Worm (Caenorhabditis elegans): ENCODE results near the gene pqn-53.

Gene pqn-53

DNA sequence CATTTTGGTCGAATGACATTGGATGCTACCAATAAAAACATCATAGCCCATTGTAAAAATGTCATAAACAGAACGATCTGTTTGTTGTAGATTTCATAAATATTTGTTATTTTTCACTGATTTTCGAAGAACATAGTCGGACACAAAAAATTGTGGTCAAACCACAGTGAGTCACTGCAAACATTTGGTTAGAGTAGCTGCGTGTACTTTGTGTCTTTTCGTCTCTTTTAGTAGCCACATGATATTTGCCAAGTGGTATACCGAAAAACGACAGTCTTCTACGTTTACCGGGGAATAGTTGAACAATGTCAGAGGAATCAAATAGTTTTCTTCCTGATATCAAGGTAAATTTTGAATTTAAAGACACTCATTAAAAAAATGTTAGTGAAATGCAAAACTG, 26.6 kb upstream of the pqn-53 start, which contains the start of gene nhr-206:
Gene nhr-206 (plus strand): TSS at position 248 of the 400 bp plus-strand sequence.
- TF ChIP-seq ztf-29 (GFP tag; IDR thresholded peaks at IDR 0.05) (no peak), ref-1 (GFP tag; conservative IDR thresholded peaks at IDR 0.05) (no peak), med-1 (GFP tag; optimal IDR thresholded peaks at IDR 0.05; ENCODE audit: insufficient read depth) (no peak), flt-1 (GFP tag; IDR thresholded peaks at IDR 0.05) (no peak), cog-1 (tag; optimal IDR thresholded peaks at IDR 0.05) (no peak), ztf-23 (GFP tag; IDR thresholded peaks at IDR 0.05) (no peak), tab-1 (GFP tag; IDR thresholded peaks at IDR 0.05) (no peak), klf-2 (GFP tag; conservative IDR thresholded peaks at IDR 0.05) (no peak), T22C8.4 (GFP tag; IDR thresholded peaks at IDR 0.05) (no peak)

- TF ChIP-seq klf-2 (GFP tag; conservative IDR thresholded peaks at IDR 0.05): no peak
- TF ChIP-seq ref-1 (GFP tag; conservative IDR thresholded peaks at IDR 0.05): no peak
- TF ChIP-seq med-1 (GFP tag; optimal IDR thresholded peaks at IDR 0.05; ENCODE audit: insufficient read depth): no peak
- no peak for TF ChIP-seq T22C8.4 (GFP tag; IDR thresholded peaks at IDR 0.05)
- no peak for TF ChIP-seq ztf-29 (GFP tag; IDR thresholded peaks at IDR 0.05)
- no peak for TF ChIP-seq ztf-23 (GFP tag; IDR thresholded peaks at IDR 0.05)
- no peak for TF ChIP-seq cog-1 (tag; optimal IDR thresholded peaks at IDR 0.05)
- no peak for TF ChIP-seq tab-1 (GFP tag; IDR thresholded peaks at IDR 0.05)
- TF ChIP-seq flt-1 (GFP tag; IDR thresholded peaks at IDR 0.05): no peak
These were observed 23.6 kb upstream of the pqn-53 start, which contains the start of gene R07B7.12 for ce11 chrV:12088773-12089172. Gene R07B7.12, plus strand, starts transcription at chrV:12089073.

- TF ChIP-seq flt-1 (GFP tag; IDR thresholded peaks at IDR 0.05): no peak
These were observed 21.7 kb upstream of the pqn-53 start, which contains the start of gene gana-1 for ce11 chrV:12086934-12087333. Gene gana-1, plus strand, starts transcription at chrV:12087234.

- TF ChIP-seq flt-1 (GFP tag; IDR thresholded peaks at IDR 0.05) (no peak), ref-1 (GFP tag; conservative IDR thresholded peaks at IDR 0.05) (no peak), klf-2 (GFP tag; conservative IDR thresholded peaks at IDR 0.05) (no peak), tab-1 (GFP tag; IDR thresholded peaks at IDR 0.05) (no peak), cog-1 (tag; optimal IDR thresholded peaks at IDR 0.05) (no peak), ztf-29 (GFP tag; IDR thresholded peaks at IDR 0.05) (no peak), med-1 (GFP tag; optimal IDR thresholded peaks at IDR 0.05; ENCODE audit: insufficient read depth) (no peak), T22C8.4 (GFP tag; IDR thresholded peaks at IDR 0.05) (no peak), ztf-23 (GFP tag; IDR thresholded peaks at IDR 0.05) (no peak)
These were observed 20.9 kb upstream of the pqn-53 start for ce11 chrV:12085867-12086634.

ce11 chrV:12084216-12084615, 19.0 kb upstream of the pqn-53 start, which contains the start of gene R07B7.8:
Gene R07B7.8, minus strand, starts transcription at chrV:12084316.
- TF ChIP-seq tab-1 (GFP tag; IDR thresholded peaks at IDR 0.05): no peak

- TF ChIP-seq ztf-23 (GFP tag; IDR thresholded peaks at IDR 0.05): no peak
- no peak for TF ChIP-seq ztf-29 (GFP tag; IDR thresholded peaks at IDR 0.05)
- no peak for TF ChIP-seq ref-1 (GFP tag; conservative IDR thresholded peaks at IDR 0.05)
- TF ChIP-seq cog-1 (tag; optimal IDR thresholded peaks at IDR 0.05): no peak
- TF ChIP-seq klf-2 (GFP tag; conservative IDR thresholded peaks at IDR 0.05): no peak
- TF ChIP-seq tab-1 (GFP tag; IDR thresholded peaks at IDR 0.05): no peak
- no peak for TF ChIP-seq med-1 (GFP tag; optimal IDR thresholded peaks at IDR 0.05; ENCODE audit: insufficient read depth)
- no peak for TF ChIP-seq T22C8.4 (GFP tag; IDR thresholded peaks at IDR 0.05)
- TF ChIP-seq flt-1 (GFP tag; IDR thresholded peaks at IDR 0.05): no peak
These were observed 17.7 kb upstream of the pqn-53 start, which contains the start of gene R07B7.10 for ce11 chrV:12082932-12083331. Gene R07B7.10, plus strand, starts transcription at chrV:12083216.

DNA sequence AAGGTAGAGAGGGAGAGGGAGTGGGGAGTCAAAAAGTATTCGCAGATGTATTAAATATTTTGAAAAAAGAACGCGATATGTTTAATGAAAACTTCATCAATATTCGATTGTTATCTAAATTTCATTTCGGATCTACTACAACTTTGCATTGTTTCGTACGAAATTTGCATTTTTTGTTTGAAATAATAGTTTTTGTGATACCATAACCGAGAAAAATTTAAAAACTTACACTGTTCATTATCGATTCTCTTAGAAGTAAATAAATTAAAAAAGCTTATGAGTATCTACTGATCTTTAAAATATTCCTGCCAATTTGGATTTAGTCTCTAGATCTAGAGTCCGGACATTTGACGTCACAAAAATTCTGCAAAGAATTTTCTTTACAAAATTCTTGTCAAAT, 15.1 kb upstream of the pqn-53 start, which contains the start of gene R07B7.9:
Gene R07B7.9 (minus strand): TSS at position 101 of the 400 bp plus-strand sequence.
- no peak for TF ChIP-seq ztf-23 (GFP tag; IDR thresholded peaks at IDR 0.05)
- TF ChIP-seq klf-2 (GFP tag; conservative IDR thresholded peaks at IDR 0.05): no peak
- TF ChIP-seq med-1 (GFP tag; optimal IDR thresholded peaks at IDR 0.05; ENCODE audit: insufficient read depth): no peak
- TF ChIP-seq tab-1 (GFP tag; IDR thresholded peaks at IDR 0.05): no peak
- no peak for TF ChIP-seq ztf-29 (GFP tag; IDR thresholded peaks at IDR 0.05)
- no peak for TF ChIP-seq flt-1 (GFP tag; IDR thresholded peaks at IDR 0.05)
- TF ChIP-seq T22C8.4 (GFP tag; IDR thresholded peaks at IDR 0.05): no peak
- TF ChIP-seq cog-1 (tag; optimal IDR thresholded peaks at IDR 0.05): no peak
- TF ChIP-seq ref-1 (GFP tag; conservative IDR thresholded peaks at IDR 0.05): no peak

DNA sequence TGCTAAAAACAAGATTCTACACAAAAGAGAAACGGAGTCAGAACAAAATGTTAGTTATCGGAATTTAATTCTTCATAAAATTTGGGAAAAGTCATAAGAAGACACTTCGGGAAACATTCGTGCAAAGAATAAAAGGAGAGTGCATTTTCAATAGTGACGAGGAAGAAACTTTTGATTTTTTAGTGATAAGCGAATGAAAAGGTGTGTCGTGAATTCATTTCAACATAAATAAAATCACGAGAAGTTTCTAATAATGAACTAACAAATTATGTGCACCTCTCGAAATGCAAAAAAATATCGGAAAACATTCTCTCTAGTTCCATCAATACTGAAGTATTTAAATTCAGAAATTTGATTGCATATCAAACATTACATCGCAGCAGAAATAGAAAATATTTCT, 10.8 kb upstream of the pqn-53 start:
- no peak for TF ChIP-seq med-1 (GFP tag; optimal IDR thresholded peaks at IDR 0.05; ENCODE audit: insufficient read depth)
- TF ChIP-seq flt-1 (GFP tag; IDR thresholded peaks at IDR 0.05): no peak
- TF ChIP-seq klf-2 (GFP tag; conservative IDR thresholded peaks at IDR 0.05): no peak
- TF ChIP-seq cog-1 (tag; optimal IDR thresholded peaks at IDR 0.05): no peak
- no peak for TF ChIP-seq ztf-23 (GFP tag; IDR thresholded peaks at IDR 0.05)
- TF ChIP-seq ztf-29 (GFP tag; IDR thresholded peaks at IDR 0.05): no peak
- no peak for TF ChIP-seq tab-1 (GFP tag; IDR thresholded peaks at IDR 0.05)
- no peak for TF ChIP-seq T22C8.4 (GFP tag; IDR thresholded peaks at IDR 0.05)
- TF ChIP-seq ref-1 (GFP tag; conservative IDR thresholded peaks at IDR 0.05): no peak

ce11 chrV:12074886-12075285, 9.7 kb upstream of the pqn-53 start, which contains the start of gene R07B7.6:
Gene R07B7.6, minus strand, starts transcription at chrV:12074986.
- TF ChIP-seq flt-1 (GFP tag; IDR thresholded peaks at IDR 0.05): no peak
- no peak for TF ChIP-seq ref-1 (GFP tag; conservative IDR thresholded peaks at IDR 0.05)
- no peak for TF ChIP-seq med-1 (GFP tag; optimal IDR thresholded peaks at IDR 0.05; ENCODE audit: insufficient read depth)
- TF ChIP-seq cog-1 (tag; optimal IDR thresholded peaks at IDR 0.05): no peak
- no peak for TF ChIP-seq ztf-23 (GFP tag; IDR thresholded peaks at IDR 0.05)
- no peak for TF ChIP-seq tab-1 (GFP tag; IDR thresholded peaks at IDR 0.05)
- TF ChIP-seq klf-2 (GFP tag; conservative IDR thresholded peaks at IDR 0.05): no peak
- TF ChIP-seq T22C8.4 (GFP tag; IDR thresholded peaks at IDR 0.05): no peak
- TF ChIP-seq ztf-29 (GFP tag; IDR thresholded peaks at IDR 0.05): no peak

DNA sequence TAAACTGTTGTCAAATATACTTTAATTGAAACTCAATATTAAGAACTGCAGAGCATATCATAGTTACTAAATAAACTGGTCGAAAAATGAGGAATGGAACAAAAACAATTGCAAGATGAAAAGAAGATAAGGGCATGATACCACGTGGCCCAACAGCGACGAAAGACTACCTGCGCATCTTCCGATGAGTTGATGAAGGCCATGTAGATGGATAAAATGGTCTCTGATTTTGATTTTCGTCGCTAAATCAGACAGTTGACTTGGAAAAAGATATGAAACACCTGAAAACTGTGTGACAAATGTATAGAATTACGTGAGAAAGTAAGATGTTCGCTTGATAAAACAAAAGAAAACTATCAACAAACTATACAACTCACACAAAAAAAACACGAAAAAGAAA, 6.3 kb upstream of the pqn-53 start:
- TF ChIP-seq flt-1 (GFP tag; IDR thresholded peaks at IDR 0.05) (no peak), T22C8.4 (GFP tag; IDR thresholded peaks at IDR 0.05) (no peak), klf-2 (GFP tag; conservative IDR thresholded peaks at IDR 0.05) (no peak), tab-1 (GFP tag; IDR thresholded peaks at IDR 0.05) (no peak), med-1 (GFP tag; optimal IDR thresholded peaks at IDR 0.05; ENCODE audit: insufficient read depth) (no peak), ztf-29 (GFP tag; IDR thresholded peaks at IDR 0.05) (no peak), cog-1 (tag; optimal IDR thresholded peaks at IDR 0.05) (no peak), ztf-23 (GFP tag; IDR thresholded peaks at IDR 0.05) (no peak), ref-1 (GFP tag; conservative IDR thresholded peaks at IDR 0.05) (no peak)
